Worm (Caenorhabditis elegans) whole organism, L3 larva: Measurements from ENCODE around the gene C42D8.1.

Experiments
- aly-2 ChIP-seq: fragments of 150-350 bp; optimal IDR thresholded peaks from 2 replicates; lab custom pipeline; 2014; ENCODE audit warnings: missing biosample characterization, missing genetic modification characterization
- ama-1 ChIP-seq: fragments of 150-350 bp; optimal IDR thresholded peaks from 2 replicates; lab custom pipeline; 2018
- elt-3 ChIP-seq, 3 experiments: fragments of 150-350 bp in 1 of 3; sonication (generic microtip) in 2 of 3; optimal IDR thresholded peaks; 2 replicates in 2 of 3; 4 replicates in 1 of 3; lab custom pipeline; 2014 to 2017; ENCODE audit warnings: missing biosample characterization in 3 of 3, missing genetic modification characterization in 3 of 3
- nhr-11 ChIP-seq: fragments of 150-350 bp; optimal IDR thresholded peaks from 2 replicates; lab custom pipeline; 2014; ENCODE audit warnings: missing biosample characterization, missing genetic modification characterization
- nhr-77 ChIP-seq: fragments of 150-350 bp; optimal IDR thresholded peaks from 2 replicates; lab custom pipeline; 2014; ENCODE audit warnings: missing biosample characterization, missing genetic modification characterization
- skn-1 ChIP-seq: fragments of 150-350 bp; optimal IDR thresholded peaks from 2 replicates; lab custom pipeline; 2014; ENCODE audit warnings: missing biosample characterization, missing genetic modification characterization
- snpc-4 ChIP-seq: fragments of 150-350 bp; optimal IDR thresholded peaks from 2 replicates; lab custom pipeline; 2014; ENCODE audit warnings: missing biosample characterization, missing genetic modification characterization
- tbx-2 ChIP-seq: sonication (generic microtip); optimal IDR thresholded peaks from 2 replicates; lab custom pipeline; 2016; ENCODE audit warnings: mild to moderate bottlenecking, missing genetic modification characterization, missing compliant biosample characterization
- unc-62 ChIP-seq: fragments of 150-350 bp; sonication (generic microtip); optimal IDR thresholded peaks from 4 replicates; lab custom pipeline; 2014; ENCODE audit warnings: missing biosample characterization, missing genetic modification reagents, missing genetic modification characterization
- zag-1 ChIP-seq: fragments of 150-350 bp; optimal IDR thresholded peaks from 2 replicates; lab custom pipeline; 2014; ENCODE audit warnings: missing biosample characterization, missing genetic modification characterization

- TF ChIP-seq aly-2 (no peak), unc-62 (no peak), elt-3 (tag; optimal IDR thresholded peaks at IDR 0.05; lab: Kevin White, UChicago) (no peak), tbx-2 (no peak), skn-1 (tag; lab: Kevin White, UChicago) (no peak), nhr-11 (no peak), ama-1 (no peak), snpc-4 (no peak), nhr-77 (tag; lab: Kevin White, UChicago) (no peak), zag-1 (no peak)
Measured at ce11 chrX:5111894-5112293, 2.6 kb downstream of the C42D8.1 start.
